Worm (Caenorhabditis elegans): ENCODE results near the gene C45B11.8.

Gene C45B11.8

ce11 chrV:11070388-11070787 is 29.8 kb downstream of the C45B11.8 start (continued):
- TF ChIP-seq lir-3 (tag; optimal IDR thresholded peaks at IDR 0.05) (no peak), T26A8.4 (GFP tag; IDR thresholded peaks at IDR 0.05) (no peak), T20F7.1 (GFP tag; optimal IDR thresholded peaks at IDR 0.05) (no peak), attf-4 (tag; optimal IDR thresholded peaks at IDR 0.05) (no peak), mxl-3 (GFP tag; optimal IDR thresholded peaks at IDR 0.05) (no peak), lin-38 (GFP tag; IDR thresholded peaks at IDR 0.05) (no peak)

ce11 chrV:11071453-11071852 is 30.9 kb downstream of the C45B11.8 start:
- TF ChIP-seq saeg-2 (GFP tag; IDR thresholded peaks at IDR 0.05) (no peak), fos-1 (tag; optimal IDR thresholded peaks at IDR 0.05) (peak; percentile 22), nhr-42 (GFP tag; IDR thresholded peaks at IDR 0.05) (no peak)

- TF ChIP-seq ZK546.5 (tag; optimal IDR thresholded peaks at IDR 0.05) (no peak), hlh-11 (tag; optimal IDR thresholded peaks at IDR 0.05) (no peak), unc-62 (GFP tag; optimal IDR thresholded peaks at IDR 0.05 in 1 of 2) (no peak), unc-62 (tag; optimal IDR thresholded peaks at IDR 0.05) (no peak), mxl-2 (GFP tag; conservative IDR thresholded peaks at IDR 0.05) (no peak), madf-9 (GFP tag; conservative IDR thresholded peaks at IDR 0.05) (no peak), zfp-3 (GFP tag; conservative IDR thresholded peaks at IDR 0.05) (no peak), ceh-82 (tag; optimal IDR thresholded peaks at IDR 0.05) (no peak), spr-3 (GFP tag; optimal IDR thresholded peaks at IDR 0.05) (no peak), nhr-41 (GFP tag; IDR thresholded peaks at IDR 0.05) (no peak), D1046.2 (GFP tag; IDR thresholded peaks at IDR 0.05) (no peak), zfp-2 (tag; optimal IDR thresholded peaks at IDR 0.05) (no peak), ceh-28 (tag; optimal IDR thresholded peaks at IDR 0.05) (no peak), aha-1 (tag) (no peak), nhr-6 (tag; optimal IDR thresholded peaks at IDR 0.05) (no peak), cey-2 (tag; optimal IDR thresholded peaks at IDR 0.05; ENCODE audit: borderline replicate concordance, insufficient read depth) (no peak)
These were observed 32.8 kb downstream of the C45B11.8 start for ce11 chrV:11073354-11073753.

DNA sequence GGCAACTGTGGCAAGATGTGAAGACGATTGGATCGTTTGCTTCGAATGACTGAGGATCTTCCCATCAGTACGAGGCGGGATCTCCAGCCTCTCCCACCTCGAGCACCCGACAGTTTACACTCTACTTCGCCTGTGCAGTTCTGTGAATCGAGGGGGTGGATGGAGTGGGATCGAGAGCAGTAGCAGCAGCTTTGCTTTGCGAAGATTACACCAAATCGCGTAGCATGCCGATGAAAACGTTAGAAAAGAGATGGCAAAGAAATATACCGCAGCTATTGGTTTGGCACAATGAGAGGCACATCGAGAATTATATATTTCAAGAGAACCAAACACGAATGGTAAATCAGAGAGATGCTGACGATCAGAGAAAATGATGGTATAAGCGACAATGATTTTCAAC is 33.9 kb downstream of the C45B11.8 start, which contains the start of gene act-3:
Gene act-3, minus strand, starts transcription at position 51 of the 400 bp plus-strand sequence.
- peak; percentile 47; the same call in 1 of the 2 replicates for TF ChIP-seq pha-4 (GFP tag; IDR thresholded peaks at IDR 0.05)
- no peak for TF ChIP-seq pha-4 (tag; optimal IDR thresholded peaks at IDR 0.05)
- TF ChIP-seq spr-3 (GFP tag; optimal IDR thresholded peaks at IDR 0.05): no peak
- no peak for TF ChIP-seq F37D6.2 (tag; optimal IDR thresholded peaks at IDR 0.05)
- TF ChIP-seq Y75B8A.6 (GFP tag; IDR thresholded peaks at IDR 0.05): no peak
- TF ChIP-seq nhr-28 (tag; optimal IDR thresholded peaks at IDR 0.05): peak; percentile 22
- TF ChIP-seq ces-1 (GFP tag; optimal IDR thresholded peaks at IDR 0.05): no peak
- TF ChIP-seq mdt-29 (GFP tag; IDR thresholded peaks at IDR 0.05): no peak
- TF ChIP-seq nhr-237 (tag; optimal IDR thresholded peaks at IDR 0.05): no peak
- no peak for TF ChIP-seq dmd-8 (GFP tag; IDR thresholded peaks at IDR 0.05)
- TF ChIP-seq hmg-1.1 (GFP tag; IDR thresholded peaks at IDR 0.05): no peak
- no peak for TF ChIP-seq F26F4.8 (GFP tag; conservative IDR thresholded peaks at IDR 0.05)
- TF ChIP-seq zfp-2 (tag; optimal IDR thresholded peaks at IDR 0.05): no peak
- TF ChIP-seq egl-43 (GFP tag; IDR thresholded peaks at IDR 0.05): no peak
- TF ChIP-seq set-16 (GFP tag; IDR thresholded peaks at IDR 0.05): peak; percentile 45
- no peak for TF ChIP-seq nhr-76 (tag; optimal IDR thresholded peaks at IDR 0.05)
- TF ChIP-seq zag-1 (tag; optimal IDR thresholded peaks at IDR 0.05): no peak
- TF ChIP-seq daf-12 (tag; optimal IDR thresholded peaks at IDR 0.05): no peak
- no peak for TF ChIP-seq fos-1 (tag; optimal IDR thresholded peaks at IDR 0.05)
- no peak for TF ChIP-seq snpc-4 (tag; optimal IDR thresholded peaks at IDR 0.05)
- no peak for TF ChIP-seq spr-1 (tag; optimal IDR thresholded peaks at IDR 0.05)
- no peak for TF ChIP-seq unc-62 (GFP tag; optimal IDR thresholded peaks at IDR 0.05 in 1 of 2)
- no peak for TF ChIP-seq unc-62 (tag; optimal IDR thresholded peaks at IDR 0.05)
- TF ChIP-seq vab-7 (GFP tag; IDR thresholded peaks at IDR 0.05): no peak
- no peak for TF ChIP-seq ceh-62 (tag; optimal IDR thresholded peaks at IDR 0.05)
- TF ChIP-seq attf-4 (tag; optimal IDR thresholded peaks at IDR 0.05): no peak
- 0 out of 2 replicates have a peak, but pooled peaks have one; percentile 10 for TF ChIP-seq ctbp-1 (GFP tag; IDR thresholded peaks at IDR 0.05)
- no peak for TF ChIP-seq tag-97 (GFP tag; IDR thresholded peaks at IDR 0.05)
- TF ChIP-seq dmd-9 (GFP tag; IDR thresholded peaks at IDR 0.05): no peak
- TF ChIP-seq zip-11 (GFP tag; IDR thresholded peaks at IDR 0.05): no peak
